Worm (Caenorhabditis elegans) whole organism, L1 larva: ENCODE data around the gene spcs-2.

Experiments
- C16A3.4 ChIP-seq: fragments of 150-350 bp; optimal IDR thresholded peaks from 2 replicates; lab custom pipeline; 2014; ENCODE audit warnings: missing biosample characterization, missing genetic modification characterization
- C34B4.2 ChIP-seq: sonication (generic microtip); optimal IDR thresholded peaks from 2 replicates; lab custom pipeline; 2017; ENCODE audit warnings: mild to moderate bottlenecking, missing genetic modification characterization, missing compliant biosample characterization
- Y116A8C.19 ChIP-seq: sonication (generic microtip); optimal IDR thresholded peaks from 2 replicates; lab custom pipeline; 2016; ENCODE audit warnings: missing compliant biosample characterization, missing genetic modification characterization, borderline replicate concordance
- ama-1 ChIP-seq: fragments of 150-350 bp; optimal IDR thresholded peaks from 2 replicates; lab custom pipeline; 2014
- ceh-82 ChIP-seq, 3 experiments: fragments of 150-350 bp in 1 of 3; sonication (generic microtip) in 2 of 3; optimal IDR thresholded peaks; 2 replicates each; lab custom pipeline; 2014 to 2017; ENCODE audit warnings: missing biosample characterization in 3 of 3, missing genetic modification characterization in 3 of 3
- ces-1 ChIP-seq: fragments of 150-350 bp; optimal IDR thresholded peaks from 2 replicates; lab custom pipeline; 2014; ENCODE audit warnings: missing biosample characterization, missing genetic modification reagents, missing genetic modification characterization
- efl-1 ChIP-seq, 4 experiments: fragments of 150-350 bp; optimal IDR thresholded peaks in 3 of 4; peaks in 1 of 4; 1 replicate in 1 of 4; 2 replicates in 3 of 4; lab custom pipeline; 2014; ENCODE audit warnings: missing biosample characterization in 2 of 4, missing genetic modification characterization in 2 of 4, missing genetic modification reagents in 2 of 4
- elt-2 ChIP-seq: sonication (generic microtip); optimal IDR thresholded peaks from 2 replicates; lab custom pipeline; 2016; ENCODE audit warnings: missing genetic modification characterization, mild to moderate bottlenecking, inconsistent platforms, missing compliant biosample characterization, missing genetic modification reagents
- fkh-8 ChIP-seq: sonication (generic microtip); optimal IDR thresholded peaks from 2 replicates; lab custom pipeline; 2016; ENCODE audit warnings: mild to moderate bottlenecking, missing genetic modification characterization, missing compliant biosample characterization
- fos-1 ChIP-seq: fragments of 150-350 bp; optimal IDR thresholded peaks from 2 replicates; lab custom pipeline; 2014; ENCODE audit warnings: missing biosample characterization, missing genetic modification characterization
- hlh-17 ChIP-seq: fragments of 200-800 bp; sonication (Bioruptor generic); optimal IDR thresholded peaks from 2 replicates; lab custom pipeline; 2018; ENCODE audit warnings: missing genetic modification characterization, mild to moderate bottlenecking, missing compliant biosample characterization, moderate library complexity, borderline replicate concordance
- hpl-2 ChIP-seq: fragments of 150-350 bp; optimal IDR thresholded peaks from 2 replicates; lab custom pipeline; 2014; ENCODE audit warnings: missing biosample characterization, missing genetic modification reagents, missing genetic modification characterization
- irx-1 ChIP-seq: sonication (generic microtip); optimal IDR thresholded peaks from 2 replicates; lab custom pipeline; 2016; ENCODE audit warnings: missing genetic modification characterization, missing compliant biosample characterization
- isw-1 ChIP-seq: fragments of 200-800 bp; sonication (Bioruptor generic); IDR thresholded peaks from 2 replicates; pipeline ENCODE4 v1.3.6; 2022; ENCODE audit warnings: missing genetic modification characterization, missing compliant biosample characterization
- jun-1 ChIP-seq: fragments of 150-350 bp; optimal IDR thresholded peaks from 2 replicates; lab custom pipeline; 2014; ENCODE audit warnings: missing biosample characterization, missing genetic modification reagents, missing genetic modification characterization
- lin-14 ChIP-seq: fragments of 200-800 bp; sonication (Bioruptor generic); optimal IDR thresholded peaks from 2 replicates; lab custom pipeline; 2018; ENCODE audit warnings: mild to moderate bottlenecking, missing genetic modification characterization, moderate library complexity, missing compliant biosample characterization
- lin-15B ChIP-seq: fragments of 150-350 bp; sonication (generic microtip); optimal IDR thresholded peaks from 3 replicates; lab custom pipeline; 2014; ENCODE audit warnings: missing biosample characterization, missing genetic modification characterization
- lin-35 ChIP-seq, 2 experiments: fragments of 150-350 bp; optimal IDR thresholded peaks; 2 replicates each; lab custom pipeline; 2014; ENCODE audit warnings: missing biosample characterization in 2 of 2, missing genetic modification characterization in 2 of 2, missing genetic modification reagents in 2 of 2
- lin-39 ChIP-seq: fragments of 150-350 bp; optimal IDR thresholded peaks from 2 replicates; lab custom pipeline; 2014; ENCODE audit warnings: missing biosample characterization, missing genetic modification reagents, missing genetic modification characterization
- lsy-2 ChIP-seq, 2 experiments: fragments of 150-350 bp; optimal IDR thresholded peaks; 2 replicates each; lab custom pipeline; 2014; ENCODE audit warnings: missing biosample characterization in 2 of 2, missing genetic modification characterization in 2 of 2
- mep-1 ChIP-seq: fragments of 150-350 bp; optimal IDR thresholded peaks from 2 replicates; lab custom pipeline; 2014; ENCODE audit warnings: missing biosample characterization, missing genetic modification characterization
- nhr-19 ChIP-seq: fragments of 200-800 bp; sonication (Bioruptor generic); conservative IDR thresholded peaks from 2 replicates; pipeline ENCODE4 v1.3.6; 2022; ENCODE audit warnings: missing genetic modification characterization, missing compliant biosample characterization
- nhr-28 ChIP-seq: fragments of 150-350 bp; optimal IDR thresholded peaks from 2 replicates; lab custom pipeline; 2014; ENCODE audit warnings: missing biosample characterization, missing genetic modification characterization
- nhr-71 ChIP-seq: sonication (generic microtip); optimal IDR thresholded peaks from 2 replicates; lab custom pipeline; 2016; ENCODE audit warnings: mild to moderate bottlenecking, missing genetic modification characterization, moderate library complexity, missing compliant biosample characterization
- nhr-76 ChIP-seq: sonication (generic microtip); optimal IDR thresholded peaks from 2 replicates; lab custom pipeline; 2017; ENCODE audit warnings: missing biosample characterization, missing genetic modification characterization
- nhr-77 ChIP-seq: fragments of 150-350 bp; optimal IDR thresholded peaks from 2 replicates; lab custom pipeline; 2014; ENCODE audit warnings: missing biosample characterization, missing genetic modification characterization
- nhr-84 ChIP-seq: sonication (generic microtip); optimal IDR thresholded peaks from 2 replicates; lab custom pipeline; 2017; ENCODE audit warnings: missing biosample characterization, missing genetic modification characterization
- nhr-85 ChIP-seq: sonication (generic microtip); peaks from one replicate; lab custom pipeline; 2016; ENCODE audit warnings: missing genetic modification characterization, inconsistent platforms, missing compliant biosample characterization
- pag-3 ChIP-seq: sonication (generic microtip); optimal IDR thresholded peaks from 2 replicates; lab custom pipeline; 2017; ENCODE audit warnings: missing genetic modification characterization, mild to moderate bottlenecking, missing compliant biosample characterization, antibody characterized with exemption, borderline replicate concordance; ENCODE audit not compliant: insufficient read depth
- rnt-1 ChIP-seq: sonication (generic microtip); optimal IDR thresholded peaks from 2 replicates; lab custom pipeline; 2016; ENCODE audit warnings: mild to moderate bottlenecking, missing genetic modification characterization, moderate library complexity, missing compliant biosample characterization
- skn-1 ChIP-seq: fragments of 150-350 bp; optimal IDR thresholded peaks from 2 replicates; lab custom pipeline; 2014; ENCODE audit warnings: missing biosample characterization, missing genetic modification characterization
- sox-4 ChIP-seq: sonication (generic microtip); optimal IDR thresholded peaks from 2 replicates; lab custom pipeline; 2016; ENCODE audit warnings: missing genetic modification characterization, missing compliant biosample characterization
- sup-37 ChIP-seq: fragments of 200-800 bp; sonication (Bioruptor generic); optimal IDR thresholded peaks from 2 replicates; lab custom pipeline; 2018; ENCODE audit warnings: mild to moderate bottlenecking, missing genetic modification characterization, missing compliant biosample characterization
- unc-30 ChIP-seq: sonication (generic microtip); optimal IDR thresholded peaks from 2 replicates; lab custom pipeline; 2017; ENCODE audit warnings: missing biosample characterization, missing genetic modification characterization
- vab-15 ChIP-seq: sonication (generic microtip); optimal IDR thresholded peaks from 2 replicates; lab custom pipeline; 2017; ENCODE audit warnings: missing genotype, mild to moderate bottlenecking, missing genetic modification characterization, missing compliant biosample characterization
- zag-1 ChIP-seq: fragments of 150-350 bp; optimal IDR thresholded peaks from 2 replicates; lab custom pipeline; 2014; ENCODE audit warnings: missing biosample characterization, missing genetic modification characterization
- zip-4 ChIP-seq: fragments of 200-800 bp; sonication (Bioruptor generic); optimal IDR thresholded peaks from 2 replicates; lab custom pipeline; 2018; ENCODE audit warnings: mild to moderate bottlenecking, missing genetic modification characterization, moderate library complexity, missing compliant biosample characterization
- ztf-4 ChIP-seq: fragments of 150-350 bp; optimal IDR thresholded peaks from 2 replicates; lab custom pipeline; 2014; ENCODE audit warnings: missing biosample characterization, missing genetic modification characterization

The spcs-2 gene

DNA sequence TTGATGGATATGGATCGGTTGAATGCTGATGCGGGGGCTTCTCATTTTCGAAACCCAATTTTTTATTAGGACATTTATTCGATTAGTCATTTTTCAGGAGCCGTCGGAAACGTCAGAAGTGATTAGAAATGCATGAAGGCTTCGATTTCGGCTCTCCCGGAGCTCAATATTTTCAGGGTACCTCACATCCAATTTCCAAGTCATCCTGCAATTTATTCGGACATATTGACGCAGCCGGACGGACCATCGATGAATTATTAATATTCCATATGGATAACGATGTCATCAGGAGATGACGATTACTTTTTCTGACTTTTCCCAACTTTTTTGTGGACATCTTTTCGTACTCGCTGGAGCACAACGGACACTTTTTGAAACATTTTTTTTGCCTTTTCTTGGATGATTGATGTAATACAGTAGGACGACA, 31.8 kb downstream of the spcs-2 start (continued):
- TF ChIP-seq nhr-19 (GFP tag; lab: Robert Waterston, UW) (peak; percentile 22; the same call in 1 of the 2 replicates), lin-35 (GFP tag; optimal IDR thresholded peaks at IDR 0.05; lab: Kevin White, UChicago) (peak in 1 of 2 experiments; percentile 28), ama-1 (lab: Kevin White, UChicago) (peak; percentile 70), C16A3.4 (tag; lab: Kevin White, UChicago) (no peak), hlh-17 (GFP tag; lab: Kevin White, UChicago) (no peak), mep-1 (tag; lab: Kevin White, UChicago) (no peak), isw-1 (GFP tag; lab: Robert Waterston, UW) (no peak)

DNA sequence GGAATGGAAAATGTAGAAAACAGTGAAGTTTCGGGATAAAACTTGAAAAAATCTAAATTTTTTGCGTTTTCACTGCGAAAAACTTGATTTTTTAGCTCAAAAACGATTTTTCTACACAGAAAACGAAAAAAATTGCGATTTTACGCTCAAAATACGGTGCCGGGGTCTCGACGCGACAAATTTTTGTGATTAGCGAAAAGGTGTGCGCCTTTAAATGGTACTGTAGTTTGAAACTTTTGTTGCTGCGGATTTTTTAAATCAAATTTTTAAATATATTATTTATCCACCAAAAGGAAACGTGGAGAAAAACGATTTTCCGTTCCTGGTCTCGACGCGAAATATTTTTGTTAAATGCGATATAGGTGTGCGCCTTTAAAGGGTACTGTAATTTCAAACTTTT, 32.4 kb downstream of the spcs-2 start:
- TF ChIP-seq zag-1 (tag; lab: Kevin White, UChicago) = no peak
- no peak for TF ChIP-seq C16A3.4 (tag; lab: Kevin White, UChicago)
- no peak for TF ChIP-seq lin-15B (tag; lab: Kevin White, UChicago)
- no peak for TF ChIP-seq nhr-84 (tag; lab: Kevin White, UChicago)
- no peak for TF ChIP-seq ces-1 (GFP tag; lab: Kevin White, UChicago)
- no peak for TF ChIP-seq ceh-82 (tag; optimal IDR thresholded peaks at IDR 0.05; lab: Kevin White, UChicago)

DNA sequence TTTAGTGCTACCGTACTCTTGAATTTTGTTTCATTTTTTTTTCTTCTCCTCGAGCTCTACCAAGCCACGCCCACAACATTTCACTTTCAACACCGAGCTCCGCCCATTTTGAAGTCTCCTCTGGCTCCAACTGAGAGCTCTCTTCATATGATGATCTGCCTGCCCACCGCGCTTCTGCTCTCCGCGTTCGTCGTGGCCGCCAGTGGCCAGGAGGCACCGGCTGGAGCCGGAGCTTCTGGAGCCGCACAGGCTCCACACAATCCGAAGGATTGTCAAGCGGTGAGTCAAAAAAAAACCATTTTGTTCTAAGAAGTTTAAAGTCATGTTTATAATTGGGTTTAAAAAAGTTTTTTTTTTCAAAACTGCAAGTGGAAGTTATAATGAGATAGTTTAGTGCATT, 35.5 kb downstream of the spcs-2 start, which contains the start of gene flp-14:
Gene flp-14, plus strand, starts transcription at position 146 of the 400 bp plus-strand sequence.
- TF ChIP-seq sup-37 (GFP tag; lab: Kevin White, UChicago) (no peak), efl-1 (optimal IDR thresholded peaks at IDR 0.05; lab: Kevin White, UChicago) (no peak), efl-1 (GFP tag; optimal IDR thresholded peaks at IDR 0.05 in 1 of 2; lab: Kevin White, UChicago) (peak in 1 of 2 experiments; percentile 71), nhr-28 (tag; lab: Kevin White, UChicago) (no peak), C34B4.2 (tag; lab: Kevin White, UChicago) (no peak)

DNA sequence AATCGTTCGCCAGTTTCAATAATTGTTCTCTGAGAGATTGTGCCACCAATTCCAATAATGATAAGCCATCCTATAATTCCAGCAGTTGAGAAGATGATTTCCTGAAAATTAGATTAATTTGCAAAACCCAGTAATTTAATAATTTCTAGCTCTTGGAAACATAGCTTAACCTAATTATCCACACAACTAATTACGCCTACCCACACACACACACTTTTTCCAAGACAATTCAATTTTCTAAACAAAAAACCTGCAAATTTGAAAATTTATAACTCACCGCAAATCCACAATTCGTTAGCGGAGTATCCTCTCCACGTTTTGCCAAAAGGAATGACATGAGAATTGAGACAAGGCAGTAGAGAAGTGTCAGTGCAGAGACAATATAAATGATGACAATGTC, 41.6 kb downstream of the spcs-2 start:
- TF ChIP-seq skn-1 (tag; lab: Kevin White, UChicago) = no peak
- TF ChIP-seq Y116A8C.19 (tag; lab: Kevin White, UChicago) = no peak
- no peak for TF ChIP-seq unc-30
- TF ChIP-seq sox-4 (tag; lab: Kevin White, UChicago) = no peak
- no peak for TF ChIP-seq nhr-76 (tag; lab: Kevin White, UChicago)
- peak; percentile 24 for TF ChIP-seq lin-14 (GFP tag; lab: Kevin White, UChicago)
- no peak for TF ChIP-seq zip-4 (GFP tag; lab: Kevin White, UChicago)

DNA sequence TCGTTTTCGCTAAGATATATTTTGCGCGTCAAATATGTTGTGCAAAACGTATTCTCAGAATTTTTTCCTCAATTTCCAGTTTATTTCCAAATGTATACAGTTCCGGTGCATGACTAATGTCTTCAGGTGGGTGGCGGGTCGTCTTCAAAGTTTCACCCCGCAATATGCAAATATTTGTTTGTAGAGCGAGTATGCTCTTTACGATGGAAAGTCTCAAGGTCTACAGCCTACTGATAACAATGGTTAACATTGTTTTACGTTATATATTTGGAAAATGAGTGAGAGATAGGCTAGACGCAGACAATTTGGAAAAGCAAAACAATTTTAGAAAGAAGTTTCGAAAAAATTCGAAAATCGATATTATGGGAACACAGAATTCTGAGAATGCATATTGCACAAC, 43.0 kb downstream of the spcs-2 start:
- TF ChIP-seq lin-39 (tag; lab: Kevin White, UChicago) = no peak
- peak in 1 of 2 experiments; percentile 3 for TF ChIP-seq lin-35 (GFP tag; optimal IDR thresholded peaks at IDR 0.05; lab: Kevin White, UChicago)
- no peak for TF ChIP-seq ztf-4
- TF ChIP-seq nhr-76 (tag; lab: Kevin White, UChicago) = no peak
- no peak for TF ChIP-seq hlh-17 (GFP tag; lab: Kevin White, UChicago)
- TF ChIP-seq fkh-8 = no peak
- no peak for TF ChIP-seq vab-15 (tag; lab: Kevin White, UChicago)
- TF ChIP-seq, all 84 proteins: peak for 1

DNA sequence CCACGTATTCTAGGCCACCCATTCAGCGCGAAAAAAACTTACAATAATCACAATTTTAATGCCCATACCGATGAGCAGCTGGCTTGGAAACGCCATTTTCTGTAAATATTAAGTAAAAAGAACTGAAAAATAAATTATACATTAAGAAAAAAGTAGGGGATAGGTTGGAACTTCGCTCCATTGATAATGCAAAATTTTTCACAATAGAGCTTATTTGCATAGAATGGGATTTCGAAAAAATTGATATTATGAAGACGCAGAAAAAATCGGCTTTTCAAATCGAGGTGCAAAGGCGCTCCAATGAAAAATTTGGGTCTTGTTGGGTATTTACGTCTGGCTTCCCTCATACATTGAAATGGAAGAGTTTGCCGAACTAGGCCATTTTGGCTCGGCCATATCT, 43.7 kb downstream of the spcs-2 start, which contains the start of gene Y37D8A.16:
Gene Y37D8A.16, minus strand, starts transcription at position 101 of the 400 bp plus-strand sequence.
- no peak for TF ChIP-seq lin-35 (GFP tag; optimal IDR thresholded peaks at IDR 0.05; lab: Kevin White, UChicago)
- no peak for TF ChIP-seq efl-1 (optimal IDR thresholded peaks at IDR 0.05; lab: Kevin White, UChicago)
- peak in 1 of 2 experiments; percentile 61 for TF ChIP-seq efl-1 (GFP tag; optimal IDR thresholded peaks at IDR 0.05 in 1 of 2; lab: Kevin White, UChicago)
- no peak for TF ChIP-seq unc-30
- no peak for TF ChIP-seq nhr-19 (GFP tag; lab: Robert Waterston, UW)

DNA sequence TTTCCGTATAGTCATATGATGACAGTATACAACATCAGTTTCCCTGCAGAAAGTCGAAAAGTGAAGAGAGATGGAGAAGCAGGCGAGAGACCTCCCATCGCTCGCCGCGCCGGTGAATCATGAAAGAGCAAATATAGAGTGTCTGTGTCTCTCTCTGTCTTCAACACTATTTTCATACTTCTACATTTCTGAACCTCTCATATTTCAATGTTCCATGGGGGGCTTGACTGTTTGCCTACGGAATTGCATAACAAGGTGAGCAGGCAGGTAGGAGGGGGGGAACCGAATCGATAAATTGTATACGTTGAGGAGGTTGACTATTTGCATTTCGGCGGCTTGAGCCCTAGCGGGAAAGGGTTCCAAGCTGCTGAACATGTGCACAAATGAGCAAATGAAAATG, 45.1 kb downstream of the spcs-2 start:
- no peak for TF ChIP-seq pag-3
- TF ChIP-seq skn-1 (tag; lab: Kevin White, UChicago) = peak; percentile 37
- no peak for TF ChIP-seq irx-1 (tag; lab: Kevin White, UChicago)
- peak; percentile 13 for TF ChIP-seq elt-2
- TF ChIP-seq nhr-77 (tag; lab: Kevin White, UChicago) = peak; percentile 52
- peak; percentile 17 to 26 for TF ChIP-seq efl-1 (optimal IDR thresholded peaks at IDR 0.05; lab: Kevin White, UChicago)
- TF ChIP-seq efl-1 (GFP tag; optimal IDR thresholded peaks at IDR 0.05 in 1 of 2; lab: Kevin White, UChicago) = peak in 1 of 2 experiments; percentile 53
- TF ChIP-seq rnt-1 (tag; lab: Kevin White, UChicago) = no peak
- no peak for TF ChIP-seq ztf-4
- peak; percentile 10 for TF ChIP-seq nhr-71
- TF ChIP-seq fos-1 = peak; percentile 28
- peak in 1 of 2 experiments; percentile 41 for TF ChIP-seq lin-35 (GFP tag; optimal IDR thresholded peaks at IDR 0.05; lab: Kevin White, UChicago)
- no peak for TF ChIP-seq nhr-85 (tag; lab: Kevin White, UChicago)
- TF ChIP-seq lsy-2 (tag; optimal IDR thresholded peaks at IDR 0.05; lab: Kevin White, UChicago) = peak in 1 of 2 experiments; percentile 45
- TF ChIP-seq lin-14 (GFP tag; lab: Kevin White, UChicago) = peak; percentile 53
- TF ChIP-seq jun-1 (tag; lab: Kevin White, UChicago) = peak; percentile 70
- no peak for TF ChIP-seq hpl-2 (GFP tag; lab: Kevin White, UChicago)
